Worm (Caenorhabditis elegans): Measurements from ENCODE around the gene dlc-4.

DNA sequence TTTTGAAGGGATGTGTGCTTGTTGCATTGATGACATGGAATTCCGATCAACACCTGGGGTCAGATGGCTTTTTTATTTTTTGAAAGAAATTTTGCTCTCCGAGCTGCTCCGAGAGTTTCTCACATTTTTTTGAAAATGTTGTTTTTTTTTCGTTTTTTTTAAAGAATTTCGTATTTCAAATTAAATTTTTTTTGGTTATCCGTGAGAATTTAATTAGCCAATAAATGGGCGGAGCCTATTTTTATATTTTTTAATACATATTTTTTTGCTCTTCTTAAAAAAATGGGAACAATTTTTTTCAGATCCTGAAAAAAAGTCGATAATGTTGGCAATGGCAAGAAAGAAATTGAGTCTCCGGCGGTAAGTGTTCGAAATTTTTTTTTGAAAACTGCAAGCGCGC is 11.1 kb upstream of the dlc-4 start, which contains the start of gene dlc-3:
- TF ChIP-seq nhr-28 (tag; optimal IDR thresholded peaks at IDR 0.05) (no peak), nhr-77 (tag; optimal IDR thresholded peaks at IDR 0.05) (no peak), zag-1 (tag; optimal IDR thresholded peaks at IDR 0.05) (no peak), unc-86 (tag; optimal IDR thresholded peaks at IDR 0.05) (no peak), elt-3 (tag; optimal IDR thresholded peaks at IDR 0.05) (no peak)

All from whole organism, L1 larva.